Worm (Caenorhabditis elegans): ENCODE data around the gene F27B3.6.

DNA sequence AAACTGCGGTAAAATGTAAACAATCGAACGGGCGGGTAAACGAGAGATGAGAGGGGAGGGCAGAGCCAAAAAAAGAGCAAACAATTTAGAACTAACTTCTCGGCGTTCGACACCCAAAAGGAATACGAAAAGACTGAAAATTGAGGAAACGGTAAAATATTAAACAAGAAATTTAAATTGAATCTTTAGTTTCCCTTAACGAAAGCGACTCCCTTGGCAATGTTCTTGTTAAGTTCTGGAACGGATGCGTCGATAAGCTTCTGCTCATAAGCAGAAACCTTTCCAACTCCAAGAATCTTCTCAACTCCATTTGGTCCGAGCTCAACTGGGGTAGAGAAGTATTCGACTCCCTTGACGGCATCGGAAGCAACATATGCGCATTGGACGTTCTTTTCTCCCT, 28.2 kb upstream of the F27B3.6 start:
- TF ChIP-seq him-1 (tag; optimal IDR thresholded peaks at IDR 0.05) (no peak), W03F9.2 (tag; optimal IDR thresholded peaks at IDR 0.05) (no peak), dao-5 (tag; optimal IDR thresholded peaks at IDR 0.05) (no peak)

Measured in whole organism, L4/young adult.